ENCODE assay signal across 2 fruit fly cellular contexts in the genomic region with DNA sequence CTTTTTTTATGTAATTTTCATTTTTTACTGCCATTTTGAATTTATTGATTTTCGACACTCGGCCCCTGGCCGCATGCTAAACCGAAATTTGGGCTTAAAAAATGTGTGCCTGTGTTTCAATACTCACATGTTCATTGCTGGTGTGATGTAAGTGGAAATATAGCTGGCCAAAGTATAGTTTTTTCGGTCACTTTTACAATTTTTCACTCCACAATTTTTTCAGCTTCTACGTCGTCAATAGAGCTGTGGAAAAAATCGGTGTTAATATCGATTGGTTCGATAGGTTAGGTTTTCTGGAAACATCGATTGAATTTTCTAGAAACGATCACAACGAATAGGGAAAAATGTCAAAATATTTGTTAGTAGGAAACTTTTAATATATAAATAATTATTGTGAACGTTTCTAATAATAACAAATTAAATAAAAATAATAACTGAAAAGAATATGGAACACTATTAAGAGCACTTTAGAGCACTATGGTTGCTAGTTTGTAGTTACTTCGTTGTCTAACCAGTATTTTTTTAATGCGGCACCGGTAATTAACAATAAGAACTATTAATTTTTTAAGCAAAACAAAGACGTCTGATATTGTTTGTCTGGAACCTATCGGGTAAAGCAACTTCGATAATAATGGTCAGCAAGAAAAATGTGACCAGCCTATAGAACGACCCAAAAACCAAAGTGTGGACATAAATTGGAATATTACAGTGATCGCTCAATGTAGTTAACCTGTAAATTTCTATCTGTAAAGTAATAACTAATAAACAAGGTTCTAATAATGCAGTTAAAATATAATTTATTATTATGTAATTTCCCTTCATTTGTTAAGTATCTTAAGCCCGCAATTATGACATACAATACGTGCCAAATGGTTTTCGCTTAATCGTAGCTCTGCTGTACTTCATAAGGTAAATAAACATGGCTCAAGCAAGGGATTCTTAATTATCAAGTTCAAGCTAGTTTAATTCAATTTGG.
TF ChIP-seq lines count a peak whose summit lies in the region.

TSS of gene CG10077 (minus strand) at position 651 of the 976 bp plus-strand sequence.
TSS of gene CG9948 (plus strand) at position 738 of the 976 bp plus-strand sequence.

TF ChIP-seq in whole organism, embryonic, 481 proteins besides CTCF, POLR2A, EP300 and RAD21 (continued from another document and continues in another):
- TF ChIP-seq sens (GFP tag; lab: Kevin White, UChicago) = peak; percentile 96
- peak; percentile 91 for TF ChIP-seq CG11504 (tag; optimal IDR thresholded peaks at IDR 0.05; lab: Kevin White, UChicago)
- peak; percentile 66 for TF ChIP-seq CG12942 (GFP tag; optimal IDR thresholded peaks at IDR 0.05; lab: Kevin White, UChicago)
- peak; percentile 78 for TF ChIP-seq CG2116 (GFP tag; optimal IDR thresholded peaks at IDR 0.05; lab: Kevin White, UChicago)
- peak; percentile 94 for TF ChIP-seq Rfx (GFP tag; IDR thresholded peaks at IDR 0.05; lab: Robert Waterston, UW)
- peak; percentile 31 for TF ChIP-seq Myb (GFP tag; optimal IDR thresholded peaks at IDR 0.05; lab: Kevin White, UChicago)
- peak; percentile 28 for TF ChIP-seq ac (GFP tag; optimal IDR thresholded peaks at IDR 0.05; lab: Kevin White, UChicago)
- peak; percentile 80 for TF ChIP-seq CG11247 (GFP tag; IDR thresholded peaks at IDR 0.05; lab: Robert Waterston, UW)
- TF ChIP-seq Hr78 (GFP tag; optimal IDR thresholded peaks at IDR 0.05; lab: Kevin White, UChicago) = no peak
- peak; percentile 55 for TF ChIP-seq CG17802 (tag; optimal IDR thresholded peaks at IDR 0.05; lab: Kevin White, UChicago)
- peak; percentile 89 for TF ChIP-seq ind (GFP tag; optimal IDR thresholded peaks at IDR 0.05; lab: Kevin White, UChicago)
- TF ChIP-seq Dbx (GFP tag; IDR thresholded peaks at IDR 0.05; lab: Robert Waterston, UW) = peak; percentile 91
- peak; percentile 71 for TF ChIP-seq CG8290 (GFP tag; optimal IDR thresholded peaks at IDR 0.05; lab: Kevin White, UChicago)
- TF ChIP-seq CG8290 (tag; optimal IDR thresholded peaks at IDR 0.05; lab: Kevin White, UChicago) = peak; percentile 45 to 87
- TF ChIP-seq schlank (tag; optimal IDR thresholded peaks at IDR 0.05; lab: Kevin White, UChicago) = peak; percentile 56
- peak; percentile 91 for TF ChIP-seq CG15696 (tag; optimal IDR thresholded peaks at IDR 0.05; lab: Kevin White, UChicago)
- TF ChIP-seq CG3163 (GFP tag; optimal IDR thresholded peaks at IDR 0.05; lab: Kevin White, UChicago) = no peak
- TF ChIP-seq vfl (GFP tag; optimal IDR thresholded peaks at IDR 0.05; lab: Kevin White, UChicago) = peak; percentile 66
- TF ChIP-seq CHES-1-like (GFP tag; optimal IDR thresholded peaks at IDR 0.05; lab: Kevin White, UChicago) = peak; percentile 32
- peak; percentile 83 for TF ChIP-seq nom (GFP tag; optimal IDR thresholded peaks at IDR 0.05; lab: Kevin White, UChicago)
- peak; percentile 90 for TF ChIP-seq ap (GFP tag; IDR thresholded peaks at IDR 0.05; lab: Robert Waterston, UW)
- peak; percentile 92 for TF ChIP-seq gcm (GFP tag; optimal IDR thresholded peaks at IDR 0.05; lab: Kevin White, UChicago)
- TF ChIP-seq cwo (GFP tag; optimal IDR thresholded peaks at IDR 0.05; lab: Kevin White, UChicago) = peak; percentile 75
- TF ChIP-seq Xrp1 (GFP tag; IDR thresholded peaks at IDR 0.05; lab: Robert Waterston, UW) = peak; percentile 95
- peak; percentile 93 for TF ChIP-seq lmd (GFP tag; IDR thresholded peaks at IDR 0.05; lab: Robert Waterston, UW)
- TF ChIP-seq gcm2 (GFP tag; optimal IDR thresholded peaks at IDR 0.05; lab: Kevin White, UChicago) = peak; percentile 4
- no peak for TF ChIP-seq en (GFP tag; optimal IDR thresholded peaks at IDR 0.05; lab: Kevin White, UChicago)
- TF ChIP-seq HHEX (GFP tag; optimal IDR thresholded peaks at IDR 0.05; lab: Kevin White, UChicago) = peak; percentile 87
- peak; percentile 82 for TF ChIP-seq CG16813 (GFP tag; IDR thresholded peaks at IDR 0.05; lab: Robert Waterston, UW; ENCODE audit: partially characterized antibody)
- TF ChIP-seq Neu2 (GFP tag; optimal IDR thresholded peaks at IDR 0.05; lab: Kevin White, UChicago; ENCODE audit: borderline replicate concordance) = no peak
- peak; percentile 89 for TF ChIP-seq Hr3 (GFP tag; optimal IDR thresholded peaks at IDR 0.05; lab: Kevin White, UChicago)
- TF ChIP-seq sima (GFP tag; optimal IDR thresholded peaks at IDR 0.05; lab: Kevin White, UChicago) = no peak
- peak; percentile 76; the same call in 1 of the 2 replicates for TF ChIP-seq bowl (GFP tag; IDR thresholded peaks at IDR 0.05; lab: Robert Waterston, UW)
- peak; percentile 78 for TF ChIP-seq CG10321 (GFP tag; IDR thresholded peaks at IDR 0.05; lab: Robert Waterston, UW)
- TF ChIP-seq CG5245 (GFP tag; optimal IDR thresholded peaks at IDR 0.05; lab: Kevin White, UChicago) = peak; percentile 81
- TF ChIP-seq sug (tag; optimal IDR thresholded peaks at IDR 0.05; lab: Kevin White, UChicago) = peak; percentile 87
- TF ChIP-seq kah (GFP tag; optimal IDR thresholded peaks at IDR 0.05; lab: Kevin White, UChicago) = peak; percentile 81
- TF ChIP-seq tio (GFP tag; optimal IDR thresholded peaks at IDR 0.05; lab: Kevin White, UChicago) = no peak
- peak; percentile 85 for TF ChIP-seq nerfin-1 (tag; optimal IDR thresholded peaks at IDR 0.05; lab: Kevin White, UChicago)
- TF ChIP-seq CG7786 (GFP tag; optimal IDR thresholded peaks at IDR 0.05; lab: Kevin White, UChicago) = peak; percentile 6
- peak; percentile 69 for TF ChIP-seq CG10431 (GFP tag; optimal IDR thresholded peaks at IDR 0.05; lab: Kevin White, UChicago)
- peak; percentile 88 for TF ChIP-seq CG17385 (GFP tag; optimal IDR thresholded peaks at IDR 0.05; lab: Kevin White, UChicago)
- TF ChIP-seq Spps (tag; optimal IDR thresholded peaks at IDR 0.05; lab: Kevin White, UChicago) = peak; percentile 78
- peak; percentile 100 for TF ChIP-seq grau (tag; optimal IDR thresholded peaks at IDR 0.05; lab: Kevin White, UChicago)
- TF ChIP-seq CG43689 (GFP tag; IDR thresholded peaks at IDR 0.05; lab: Robert Waterston, UW) = peak; percentile 64
- peak; percentile 77 for TF ChIP-seq CG10462 (GFP tag; optimal IDR thresholded peaks at IDR 0.05; lab: Kevin White, UChicago)
- no peak for TF ChIP-seq CG15073 (GFP tag; optimal IDR thresholded peaks at IDR 0.05; lab: Kevin White, UChicago)
- peak; percentile 90 for TF ChIP-seq az2 (GFP tag; optimal IDR thresholded peaks at IDR 0.05; lab: Kevin White, UChicago)
- TF ChIP-seq CG2129 (GFP tag; IDR thresholded peaks at IDR 0.05; lab: Robert Waterston, UW; ENCODE audit: partially characterized antibody) = peak; percentile 64
- TF ChIP-seq CG6689 (GFP tag; IDR thresholded peaks at IDR 0.05; lab: Robert Waterston, UW) = peak; percentile 90
- TF ChIP-seq CG12299 (tag; optimal IDR thresholded peaks at IDR 0.05; lab: Kevin White, UChicago) = peak; percentile 86
- peak; percentile 91 for TF ChIP-seq Oli (tag; optimal IDR thresholded peaks at IDR 0.05; lab: Kevin White, UChicago)
- TF ChIP-seq btn (GFP tag; optimal IDR thresholded peaks at IDR 0.05; lab: Kevin White, UChicago) = no peak
- no peak for TF ChIP-seq br (optimal IDR thresholded peaks at IDR 0.05; lab: Kevin White, UChicago)
- TF ChIP-seq CG6813 (GFP tag; optimal IDR thresholded peaks at IDR 0.05; lab: Kevin White, UChicago) = peak; percentile 75
- peak; percentile 71 for TF ChIP-seq hbn (GFP tag; IDR thresholded peaks at IDR 0.05; lab: Robert Waterston, UW; ENCODE audit: partially characterized antibody)
- peak; percentile 53; the same call in 1 of the 2 replicates for TF ChIP-seq ham (GFP tag; IDR thresholded peaks at IDR 0.05; lab: Robert Waterston, UW)
- TF ChIP-seq CG1602 (GFP tag; optimal IDR thresholded peaks at IDR 0.05; lab: Kevin White, UChicago) = peak; percentile 90
- TF ChIP-seq corto (GFP tag; optimal IDR thresholded peaks at IDR 0.05; lab: Kevin White, UChicago) = peak; percentile 86

TF ChIP-seq in whole organism, prepupa, 60 proteins besides CTCF, POLR2A, EP300 and RAD21 (continued from another document):
- TF ChIP-seq CG8319 (GFP tag; optimal IDR thresholded peaks at IDR 0.05; lab: Kevin White, UChicago) (peak; percentile 75), CG6163 (GFP tag; IDR thresholded peaks at IDR 0.05; lab: Robert Waterston, UW) (peak; percentile 91), CG32006 (GFP tag; optimal IDR thresholded peaks at IDR 0.05; lab: Kevin White, UChicago) (peak; percentile 87), CG3032 (tag; optimal IDR thresholded peaks at IDR 0.05; lab: Kevin White, UChicago) (peak; percentile 91), vri (GFP tag; optimal IDR thresholded peaks at IDR 0.05; lab: Kevin White, UChicago) (peak; percentile 80), CG8119 (GFP tag; IDR thresholded peaks at IDR 0.05; lab: Robert Waterston, UW) (peak; percentile 94), CG11762 (GFP tag; optimal IDR thresholded peaks at IDR 0.05; lab: Kevin White, UChicago; ENCODE audit: insufficient read depth) (peak; percentile 83), CG6808 (GFP tag; optimal IDR thresholded peaks at IDR 0.05; lab: Kevin White, UChicago) (peak; percentile 84), CG15336 (GFP tag; IDR thresholded peaks at IDR 0.05; lab: Robert Waterston, UW) (peak; percentile 95), fd85E (GFP tag; optimal IDR thresholded peaks at IDR 0.05; lab: Kevin White, UChicago) (no peak), Eip78C (GFP tag; lab: Kevin White, UChicago) (peak; percentile 98), CG9139 (GFP tag; optimal IDR thresholded peaks at IDR 0.05; lab: Kevin White, UChicago) (peak; percentile 69), salr (GFP tag; optimal IDR thresholded peaks at IDR 0.05; lab: Kevin White, UChicago) (peak in 1 of 2 experiments; percentile 74), Ets96B (tag; optimal IDR thresholded peaks at IDR 0.05; lab: Kevin White, UChicago) (peak; percentile 90), CG31627 (GFP tag; optimal IDR thresholded peaks at IDR 0.05; lab: Kevin White, UChicago) (peak; percentile 88)
